Worm (Caenorhabditis elegans): Measurements from ENCODE around the gene srh-71.

DNA sequence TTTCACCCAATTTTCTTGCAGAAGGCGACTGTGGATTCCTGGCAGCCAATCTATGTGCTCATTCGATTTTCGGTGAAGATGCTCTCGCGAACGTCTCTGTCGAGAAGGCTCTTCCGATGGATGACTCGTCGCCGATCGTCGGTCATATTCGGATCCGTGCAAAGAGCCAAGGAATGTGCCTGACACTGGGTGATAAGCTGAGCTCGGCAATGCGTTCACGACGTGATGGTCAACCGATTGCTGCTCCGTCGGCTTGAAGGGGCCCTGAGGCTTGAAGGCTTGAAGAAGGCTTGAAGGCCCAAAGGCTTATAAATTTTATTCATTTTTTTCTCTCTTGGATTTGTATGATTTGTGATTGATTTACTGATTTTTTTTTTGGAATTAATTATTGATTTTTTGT is 36.2 kb upstream of the srh-71 start:
- no peak for TF ChIP-seq flt-1 (GFP tag; IDR thresholded peaks at IDR 0.05)
- no peak for TF ChIP-seq klf-2 (GFP tag; conservative IDR thresholded peaks at IDR 0.05)
- TF ChIP-seq ztf-23 (GFP tag; IDR thresholded peaks at IDR 0.05), result no peak
- no peak for TF ChIP-seq med-1 (GFP tag; optimal IDR thresholded peaks at IDR 0.05; ENCODE audit: insufficient read depth)
- TF ChIP-seq ref-1 (GFP tag; conservative IDR thresholded peaks at IDR 0.05), result no peak
